Worm (Caenorhabditis elegans): ENCODE data around the gene Y105C5A.9.

ce11 chrIV:15583620-15584019 lies 47.7 kb upstream of the Y105C5A.9 start, which contains the start of gene Y105C5A.508:
- TF ChIP-seq ztf-11 (tag; optimal IDR thresholded peaks at IDR 0.05) = no peak
- no peak for TF ChIP-seq pha-4 (GFP tag; IDR thresholded peaks at IDR 0.05)
- no peak for TF ChIP-seq pha-4 (tag; optimal IDR thresholded peaks at IDR 0.05)
- TF ChIP-seq snpc-4 (tag; optimal IDR thresholded peaks at IDR 0.05) = no peak
- no peak for TF ChIP-seq dmd-9 (GFP tag; IDR thresholded peaks at IDR 0.05)
- no peak for TF ChIP-seq lin-39 (tag; optimal IDR thresholded peaks at IDR 0.05)
- no peak for TF ChIP-seq nhr-41 (GFP tag; IDR thresholded peaks at IDR 0.05)
- no peak for TF ChIP-seq nhr-28 (tag; optimal IDR thresholded peaks at IDR 0.05)
- TF ChIP-seq pqm-1 (tag; optimal IDR thresholded peaks at IDR 0.05) = no peak
- no peak for TF ChIP-seq unc-62 (GFP tag; optimal IDR thresholded peaks at IDR 0.05 in 1 of 2)
- no peak for TF ChIP-seq unc-62 (tag; optimal IDR thresholded peaks at IDR 0.05)
- no peak for TF ChIP-seq daf-8 (GFP tag; IDR thresholded peaks at IDR 0.05)
- no peak for TF ChIP-seq ces-1 (GFP tag; optimal IDR thresholded peaks at IDR 0.05)
- no peak for TF ChIP-seq attf-4 (tag; optimal IDR thresholded peaks at IDR 0.05)

Measured in whole organism, L4 larva.